Fruit fly (Drosophila melanogaster) Kc167 (cell line): Measurements from ENCODE around the gene CG9132.

Experiments
- Sin3A ChIP-seq: fragments of >200 bp; optimal IDR thresholded peaks from 2 replicates; lab custom pipeline; 2018; ENCODE audit warnings: missing external identifiers
- h ChIP-seq: fragments of >200 bp; optimal IDR thresholded peaks from 3 replicates; lab custom pipeline; 2018; ENCODE audit warnings: missing external identifiers
- psq ChIP-seq: fragments of >200 bp; optimal IDR thresholded peaks from 2 replicates; lab custom pipeline; 2017; ENCODE audit warnings: missing external identifiers

- no peak for TF ChIP-seq h (lab: Kevin White, UChicago)
- TF ChIP-seq psq = no peak
- TF ChIP-seq Sin3A (lab: Kevin White, UChicago) = no peak
Measured at dm6 chrX:16750712-16751578, 49.6 kb downstream of the CG9132 start.
